Fruit fly (Drosophila melanogaster): ENCODE results near the gene Best2.

dm6 chr3L:6215976-6216786, 40.3 kb downstream of the Best2 start:
- TF ChIP-seq EcR (GFP tag; optimal IDR thresholded peaks at IDR 0.05) = no peak
- no peak for TF ChIP-seq usp (GFP tag; optimal IDR thresholded peaks at IDR 0.05)
- TF ChIP-seq CG8478 (optimal IDR thresholded peaks at IDR 0.05) = no peak
